Fruit fly (Drosophila melanogaster) whole organism, embryonic: ENCODE measurements around the gene Ir93a.

Source experiments
- Abd-B ChIP-seq: fragments of 200-800 bp; sonication (Bioruptor generic); optimal IDR thresholded peaks from 2 replicates; lab custom pipeline; 2018; ENCODE audit warnings: missing biosample characterization, mild to moderate bottlenecking, missing genetic modification characterization, moderate library complexity
- Adf1 ChIP-seq: fragments of 200-800 bp; sonication (Bioruptor generic); IDR thresholded peaks from 2 replicates; pipeline ENCODE4 v1.3.6; 2022; ENCODE audit warnings: missing biosample characterization, missing genetic modification characterization
- CG1024 ChIP-seq: fragments of 200-800 bp; sonication (Bioruptor generic); IDR thresholded peaks from 2 replicates; pipeline ENCODE4 v1.3.6; 2022; ENCODE audit warnings: missing biosample characterization, missing genetic modification characterization
- CG10274 ChIP-seq: fragments of 200-800 bp; sonication (Bioruptor generic); optimal IDR thresholded peaks from 3 replicates; lab custom pipeline; 2017; ENCODE audit warnings: missing biosample characterization, mild to moderate bottlenecking, missing genetic modification characterization
- CG11560 ChIP-seq: fragments of 200-800 bp; sonication (Bioruptor generic); IDR thresholded peaks from 3 replicates; pipeline ENCODE4 v1.3.6; 2022; ENCODE audit warnings: missing biosample characterization, missing genetic modification characterization
- CG12071 ChIP-seq: fragments of 200-800 bp; sonication (Bioruptor generic); optimal IDR thresholded peaks from 3 replicates; lab custom pipeline; 2018; ENCODE audit warnings: missing biosample characterization, mild to moderate bottlenecking, missing genetic modification characterization
- CG12391 ChIP-seq: fragments of 200-800 bp; sonication (Bioruptor generic); optimal IDR thresholded peaks from 3 replicates; lab custom pipeline; 2018; ENCODE audit warnings: missing biosample characterization, mild to moderate bottlenecking, missing genetic modification characterization, moderate library complexity
- CG15479 ChIP-seq: fragments of 200-800 bp; sonication (Bioruptor generic); optimal IDR thresholded peaks from 3 replicates; lab custom pipeline; 2019; ENCODE audit warnings: missing biosample characterization, mild to moderate bottlenecking, missing genetic modification characterization, moderate library complexity
- CG16863 ChIP-seq: fragments of 200-800 bp; sonication (Bioruptor generic); optimal IDR thresholded peaks from 3 replicates; lab custom pipeline; 2016; ENCODE audit warnings: missing biosample characterization, missing genetic modification characterization
- CG17186 ChIP-seq: fragments of 200-800 bp; sonication (Bioruptor generic); optimal IDR thresholded peaks from 3 replicates; lab custom pipeline; 2017; ENCODE audit warnings: missing biosample characterization, missing genetic modification reagents, missing genetic modification characterization
- CG17361 ChIP-seq: fragments of 200-800 bp; sonication (Bioruptor generic); IDR thresholded peaks from 3 replicates; pipeline ENCODE4 v1.3.6; 2022; ENCODE audit warnings: missing biosample characterization, missing genetic modification characterization
- CG2889 ChIP-seq: fragments of 200-800 bp; sonication (Bioruptor generic); IDR thresholded peaks from 3 replicates; pipeline ENCODE4 v1.3.6; 2022; ENCODE audit warnings: missing biosample characterization, missing genetic modification characterization
- CG30431 ChIP-seq: fragments of 200-800 bp; sonication (Bioruptor generic); optimal IDR thresholded peaks from 2 replicates; lab custom pipeline; 2017; ENCODE audit warnings: missing biosample characterization, missing genetic modification characterization
- CG31441 ChIP-seq: fragments of 200-800 bp; sonication (Bioruptor generic); IDR thresholded peaks from 2 replicates; pipeline ENCODE4 v1.3.6; 2022; ENCODE audit warnings: missing biosample characterization, missing genetic modification characterization
- CG42726 ChIP-seq: fragments of 200-800 bp; sonication (Bioruptor generic); IDR thresholded peaks from 2 replicates; pipeline ENCODE4 v1.3.6; 2022; ENCODE audit warnings: missing biosample characterization, missing genetic modification characterization; ENCODE audit not compliant: partially characterized antibody
- CG4820 ChIP-seq: fragments of 200-800 bp; sonication (Bioruptor generic); optimal IDR thresholded peaks from 3 replicates; lab custom pipeline; 2016; ENCODE audit warnings: missing biosample characterization, missing genetic modification characterization
- Elba2 ChIP-seq: fragments of 200-800 bp; sonication (Bioruptor generic); optimal IDR thresholded peaks from 3 replicates; lab custom pipeline; 2016; ENCODE audit warnings: missing biosample characterization, missing genetic modification characterization
- Ets65A ChIP-seq: fragments of 200-800 bp; sonication (Bioruptor generic); peaks from one replicate; lab custom pipeline; 2016; ENCODE audit warnings: missing biosample characterization, missing genetic modification characterization
- Hmx ChIP-seq: fragments of 200-800 bp; sonication (Bioruptor generic); optimal IDR thresholded peaks from 2 replicates; lab custom pipeline; 2016; ENCODE audit warnings: missing biosample characterization, missing genetic modification characterization
- Hr51 ChIP-seq, 2 experiments: fragments of 200-800 bp; sonication (Bioruptor generic); optimal IDR thresholded peaks; 2 replicates in 1 of 2; 3 replicates in 1 of 2; lab custom pipeline; 2016 to 2018; ENCODE audit warnings: missing biosample characterization in 2 of 2, missing genetic modification characterization in 2 of 2, mild to moderate bottlenecking in 1 of 2, moderate library complexity in 1 of 2
- Hsf ChIP-seq: fragments of 200-800 bp; sonication (Bioruptor generic); optimal IDR thresholded peaks from 3 replicates; lab custom pipeline; 2016; ENCODE audit warnings: missing biosample characterization, missing genetic modification characterization
- Mad ChIP-seq: fragments of 200-800 bp; sonication (Bioruptor generic); optimal IDR thresholded peaks from 2 replicates; lab custom pipeline; 2016; ENCODE audit warnings: missing biosample characterization, missing genetic modification characterization
- PHDP ChIP-seq: fragments of 200-800 bp; sonication (Bioruptor generic); optimal IDR thresholded peaks from 3 replicates; lab custom pipeline; 2018; ENCODE audit warnings: missing biosample characterization, mild to moderate bottlenecking, missing genetic modification characterization, moderate library complexity
- Trl ChIP-seq, 3 experiments: fragments of >200 bp in 2 of 3; fragments of 200-800 bp in 1 of 3; sonication (Bioruptor generic) in 1 of 3; optimal IDR thresholded peaks; 2 replicates in 1 of 3; 3 replicates in 2 of 3; lab custom pipeline; 2016 to 2017; ENCODE audit warnings: missing biosample characterization in 1 of 3, missing genetic modification characterization in 1 of 3
- Usf ChIP-seq: fragments of 200-800 bp; sonication (Bioruptor generic); optimal IDR thresholded peaks from 2 replicates; lab custom pipeline; 2017; ENCODE audit warnings: missing genotype, missing biosample characterization, missing genetic modification characterization
- Xrp1 ChIP-seq: fragments of 200-800 bp; sonication (Bioruptor generic); IDR thresholded peaks from 2 replicates; pipeline ENCODE4 v1.3.6; 2022; ENCODE audit warnings: missing biosample characterization, missing genetic modification characterization
- amos ChIP-seq: fragments of 200-800 bp; sonication (Bioruptor generic); IDR thresholded peaks from 2 replicates; pipeline ENCODE4 v1.3.6; 2022; ENCODE audit warnings: missing biosample characterization, missing genetic modification characterization; ENCODE audit not compliant: partially characterized antibody
- ap ChIP-seq: fragments of 200-800 bp; sonication (Bioruptor generic); IDR thresholded peaks from 2 replicates; pipeline ENCODE4 v1.3.6; 2022; ENCODE audit warnings: missing biosample characterization, missing genetic modification characterization
- bsh ChIP-seq, 2 experiments: fragments of 200-800 bp; sonication (Bioruptor generic); optimal IDR thresholded peaks; 2 replicates each; lab custom pipeline; 2017 to 2018; ENCODE audit warnings: mild to moderate bottlenecking in 2 of 2, missing biosample characterization in 2 of 2, missing genetic modification characterization in 2 of 2, moderate library complexity in 1 of 2
- cad ChIP-seq: fragments of >200 bp; optimal IDR thresholded peaks from 2 replicates; lab custom pipeline; 2017; ENCODE audit warnings: missing biosample characterization, missing genetic modification characterization
- caup ChIP-seq: fragments of 200-800 bp; sonication (Bioruptor generic); optimal IDR thresholded peaks from 3 replicates; lab custom pipeline; 2017; ENCODE audit warnings: missing biosample characterization, mild to moderate bottlenecking, missing genetic modification characterization, moderate library complexity; ENCODE audit not compliant: severe bottlenecking
- chm ChIP-seq: fragments of 200-800 bp; sonication (Bioruptor generic); IDR thresholded peaks from 2 replicates; pipeline ENCODE4 v1.3.6; 2022; ENCODE audit warnings: missing biosample characterization, missing genetic modification characterization
- chn ChIP-seq: fragments of 200-800 bp; sonication (Bioruptor generic); optimal IDR thresholded peaks from 2 replicates; lab custom pipeline; 2016; ENCODE audit warnings: missing biosample characterization, missing genetic modification characterization
- dan ChIP-seq: fragments of 200-800 bp; sonication (Bioruptor generic); IDR thresholded peaks from 2 replicates; pipeline ENCODE4 v1.3.6; 2022; ENCODE audit warnings: missing biosample characterization, missing genetic modification characterization
- danr ChIP-seq: fragments of 200-800 bp; sonication (Bioruptor generic); IDR thresholded peaks from 2 replicates; pipeline ENCODE4 v1.3.6; 2022; ENCODE audit warnings: missing biosample characterization, missing genetic modification characterization
- dm ChIP-seq: fragments of 200-800 bp; sonication (Bioruptor generic); optimal IDR thresholded peaks from 3 replicates; lab custom pipeline; 2016; ENCODE audit warnings: missing biosample characterization, missing genetic modification characterization
- en ChIP-seq: fragments of 200-800 bp; sonication (Bioruptor generic); optimal IDR thresholded peaks from 2 replicates; lab custom pipeline; 2016; ENCODE audit warnings: missing biosample characterization, missing genetic modification characterization
- exex ChIP-seq: fragments of 200-800 bp; sonication (Bioruptor generic); optimal IDR thresholded peaks from 4 replicates; lab custom pipeline; 2018; ENCODE audit warnings: missing biosample characterization, mild to moderate bottlenecking, missing genetic modification characterization, moderate library complexity
- hbn ChIP-seq: fragments of 200-800 bp; sonication (Bioruptor generic); IDR thresholded peaks from 2 replicates; pipeline ENCODE4 v1.3.6; 2022; ENCODE audit warnings: missing biosample characterization, missing genetic modification characterization; ENCODE audit not compliant: partially characterized antibody
- nerfin-2 ChIP-seq: fragments of 200-800 bp; sonication (Bioruptor generic); IDR thresholded peaks from 2 replicates; pipeline ENCODE4 v1.3.6; 2022; ENCODE audit warnings: missing biosample characterization, missing genetic modification characterization; ENCODE audit not compliant: partially characterized antibody
- nmo ChIP-seq: fragments of 200-800 bp; sonication (Bioruptor generic); optimal IDR thresholded peaks from 2 replicates; lab custom pipeline; 2018; ENCODE audit warnings: missing biosample characterization, mild to moderate bottlenecking, missing genetic modification characterization, moderate library complexity
- p53 ChIP-seq: fragments of 200-800 bp; sonication (Bioruptor generic); optimal IDR thresholded peaks from 2 replicates; lab custom pipeline; 2016; ENCODE audit warnings: missing biosample characterization, missing genetic modification characterization
- prd ChIP-seq, 3 experiments: fragments of >200 bp in 2 of 3; fragments of 200-800 bp in 1 of 3; sonication (Bioruptor generic) in 1 of 3; optimal IDR thresholded peaks in 2 of 3; IDR thresholded peaks in 1 of 3; 2 replicates in 2 of 3; 3 replicates in 1 of 3; pipeline versions ENCODE4 v1.3.6 to Lab custom; 2017 to 2022; ENCODE audit warnings: missing biosample characterization in 1 of 3, missing genetic modification characterization in 1 of 3
- rib ChIP-seq: fragments of 200-800 bp; sonication (Bioruptor generic); IDR thresholded peaks from 2 replicates; pipeline ENCODE4 v1.3.6; 2022; ENCODE audit warnings: missing biosample characterization, missing genetic modification characterization
- sna ChIP-seq: fragments of 200-800 bp; sonication (Bioruptor generic); IDR thresholded peaks from 2 replicates; pipeline ENCODE4 v1.3.6; 2022; ENCODE audit warnings: missing biosample characterization, missing genetic modification characterization; ENCODE audit not compliant: partially characterized antibody
- sob ChIP-seq: fragments of 200-800 bp; sonication (Bioruptor generic); IDR thresholded peaks from 2 replicates; pipeline ENCODE4 v1.3.6; 2022; ENCODE audit warnings: missing biosample characterization, missing genetic modification characterization
- tap ChIP-seq: fragments of 200-800 bp; optimal IDR thresholded peaks from 3 replicates; lab custom pipeline; 2019; ENCODE audit warnings: missing biosample characterization, mild to moderate bottlenecking, missing genetic modification characterization, moderate library complexity
- toy ChIP-seq: fragments of 200-800 bp; sonication (Bioruptor generic); IDR thresholded peaks from 2 replicates; pipeline ENCODE4 v1.3.6; 2022; ENCODE audit warnings: missing biosample characterization, missing genetic modification characterization
- wek ChIP-seq: fragments of 200-800 bp; sonication (Bioruptor generic); optimal IDR thresholded peaks from 3 replicates; lab custom pipeline; 2018; ENCODE audit warnings: missing biosample characterization, mild to moderate bottlenecking, missing genetic modification characterization, moderate library complexity
- zen2 ChIP-seq: fragments of 200-800 bp; sonication (Bioruptor generic); IDR thresholded peaks from 3 replicates; pipeline ENCODE4 v1.3.6; 2022; ENCODE audit warnings: missing biosample characterization, missing genetic modification characterization; ENCODE audit not compliant: partially characterized antibody

Gene Ir93a

dm6 chr3R:20833664-20834063 lies 26.1 kb downstream of the Ir93a start (continued):
- no peak for TF ChIP-seq CG17361 (GFP tag; lab: Robert Waterston, UW)
- TF ChIP-seq cad: no peak
- no peak for TF ChIP-seq CG10274 (GFP tag; lab: Kevin White, UChicago)
- no peak for TF ChIP-seq Xrp1 (GFP tag; lab: Robert Waterston, UW)
- TF ChIP-seq bsh (GFP tag; optimal IDR thresholded peaks at IDR 0.05; lab: Kevin White, UChicago): peak in 1 of 2 experiments; percentile 55
- no peak for TF ChIP-seq Usf (GFP tag; lab: Kevin White, UChicago)
- no peak for TF ChIP-seq exex
- TF ChIP-seq en (GFP tag; lab: Kevin White, UChicago): peak; percentile 33
- no peak for TF ChIP-seq CG4820 (GFP tag; lab: Kevin White, UChicago)
- TF ChIP-seq prd (optimal IDR thresholded peaks at IDR 0.05; lab: Kevin White, UChicago): no peak
- 0 out of 3 replicates have a peak, but pooled peaks have one; percentile 23 for TF ChIP-seq prd (GFP tag; IDR thresholded peaks at IDR 0.05; lab: Robert Waterston, UW)
- TF ChIP-seq Elba2 (GFP tag; lab: Kevin White, UChicago): no peak
- TF ChIP-seq CG11560 (tag; lab: Robert Waterston, UW): no peak
- no peak for TF ChIP-seq CG16863 (GFP tag; lab: Kevin White, UChicago)
- TF ChIP-seq Ets65A (GFP tag; lab: Kevin White, UChicago): peak; percentile 10
- peak; percentile 39 for TF ChIP-seq PHDP (tag; lab: Kevin White, UChicago)
- TF ChIP-seq danr (GFP tag; lab: Robert Waterston, UW): no peak
- no peak for TF ChIP-seq Trl (optimal IDR thresholded peaks at IDR 0.05; lab: Kevin White, UChicago)
- TF ChIP-seq Trl (GFP tag; optimal IDR thresholded peaks at IDR 0.05; lab: Kevin White, UChicago): peak; percentile 11
- TF ChIP-seq Hmx: no peak
- no peak for TF ChIP-seq chm (GFP tag; lab: Robert Waterston, UW)
- no peak for TF ChIP-seq Mad (GFP tag; lab: Kevin White, UChicago)
- TF ChIP-seq chn (GFP tag; lab: Kevin White, UChicago): peak; percentile 22
- peak; percentile 11 for TF ChIP-seq Hsf (GFP tag; lab: Kevin White, UChicago)
- TF ChIP-seq toy (GFP tag; lab: Robert Waterston, UW): no peak
- TF ChIP-seq Abd-B (GFP tag; lab: Kevin White, UChicago): no peak
- TF ChIP-seq sna (GFP tag; lab: Robert Waterston, UW): no peak
- TF ChIP-seq CG42726 (GFP tag; lab: Robert Waterston, UW): no peak
- no peak for TF ChIP-seq dan (GFP tag; lab: Robert Waterston, UW)
- no peak; the same call in 1 of the 2 replicates for TF ChIP-seq CG31441 (GFP tag; lab: Robert Waterston, UW)
- TF ChIP-seq p53: no peak
- 0 out of 3 replicates have a peak, but pooled peaks have one; percentile 17 for TF ChIP-seq CG2889
- TF ChIP-seq dm: no peak
- no peak for TF ChIP-seq Adf1 (GFP tag; lab: Robert Waterston, UW)
- TF ChIP-seq CG12391 (tag; lab: Kevin White, UChicago): peak; percentile 45
- no peak for TF ChIP-seq CG30431
- no peak for TF ChIP-seq ap (GFP tag; lab: Robert Waterston, UW)
- TF ChIP-seq nmo (GFP tag; lab: Kevin White, UChicago): peak; percentile 22
- no peak for TF ChIP-seq amos (GFP tag; lab: Robert Waterston, UW)
- no peak for TF ChIP-seq sob (GFP tag; lab: Robert Waterston, UW)
- TF ChIP-seq zen2: no peak
- no peak for TF ChIP-seq wek (GFP tag; lab: Kevin White, UChicago)
- TF ChIP-seq hbn: no peak
- no peak for TF ChIP-seq nerfin-2 (GFP tag; lab: Robert Waterston, UW)
- TF ChIP-seq rib (GFP tag; lab: Robert Waterston, UW): no peak
- no peak for TF ChIP-seq CG1024 (GFP tag; lab: Robert Waterston, UW)
- no peak for TF ChIP-seq CG12071 (GFP tag; lab: Kevin White, UChicago)
- TF ChIP-seq CG17186: no peak
- TF ChIP-seq Hr51 (GFP tag; optimal IDR thresholded peaks at IDR 0.05; lab: Kevin White, UChicago): peak in 1 of 2 experiments; percentile 29
- TF ChIP-seq tap (tag; lab: Kevin White, UChicago): no peak
- no peak for TF ChIP-seq caup
- TF ChIP-seq CG15479 (GFP tag; lab: Kevin White, UChicago): no peak
